Fruit fly (Drosophila melanogaster): ENCODE data around the gene CG31717.

The CG31717 gene

dm6 chr2L:10249655-10250202 lies 808 bp upstream of the CG31717 start:
- no peak for TF ChIP-seq Rel (GFP tag; optimal IDR thresholded peaks at IDR 0.05)
- TF ChIP-seq Rel (tag; optimal IDR thresholded peaks at IDR 0.05): peak; percentile 7
- TF ChIP-seq fru (GFP tag; optimal IDR thresholded peaks at IDR 0.05): no peak

dm6 chr2L:10251592-10251991 lies 1.1 kb downstream of the CG31717 start, which contains the start of gene Ror:
Gene Ror, plus strand, starts transcription at chr2L:10251843.
- TF ChIP-seq Myc (optimal IDR thresholded peaks at IDR 0.05) (no peak), jim (GFP tag; optimal IDR thresholded peaks at IDR 0.05) (no peak), ey (GFP tag; optimal IDR thresholded peaks at IDR 0.05) (no peak), brk (GFP tag; optimal IDR thresholded peaks at IDR 0.05) (no peak), dl (GFP tag; optimal IDR thresholded peaks at IDR 0.05; ENCODE audit: insufficient read depth in 1 of 2, partially characterized antibody in 2 of 2) (no peak), dsf (GFP tag; optimal IDR thresholded peaks at IDR 0.05; ENCODE audit: borderline replicate concordance) (no peak), rgr (GFP tag; optimal IDR thresholded peaks at IDR 0.05) (no peak), N (GFP tag; optimal IDR thresholded peaks at IDR 0.05) (no peak), h (GFP tag; optimal IDR thresholded peaks at IDR 0.05) (no peak), Hr78 (GFP tag; optimal IDR thresholded peaks at IDR 0.05) (no peak), dmrt93B (GFP tag; optimal IDR thresholded peaks at IDR 0.05) (no peak), fru (GFP tag; optimal IDR thresholded peaks at IDR 0.05) (no peak), Vsx2 (GFP tag; optimal IDR thresholded peaks at IDR 0.05; ENCODE audit: partially characterized antibody) (no peak), Mio (GFP tag; optimal IDR thresholded peaks at IDR 0.05) (no peak), Sp1 (GFP tag; optimal IDR thresholded peaks at IDR 0.05) (no peak)

DNA sequence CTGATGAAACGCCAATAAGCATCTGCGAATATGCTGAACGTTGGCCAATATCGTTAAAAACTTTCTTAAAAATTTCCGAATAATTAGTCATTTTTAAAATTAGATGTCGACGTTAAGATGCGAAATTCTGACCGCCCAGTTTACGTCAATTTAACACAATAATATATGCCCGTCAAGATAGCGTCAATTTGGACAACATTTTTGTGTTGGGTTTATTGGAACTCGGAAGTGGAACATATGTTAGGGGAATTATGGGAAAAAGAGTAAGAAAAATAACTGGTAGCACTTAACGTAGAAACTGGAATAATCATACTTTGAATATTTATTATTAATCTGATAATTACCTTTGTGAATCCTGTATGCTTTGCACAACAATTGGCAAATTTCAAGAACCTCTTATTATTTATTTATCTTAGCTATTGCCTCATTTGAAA lies 5.2 kb downstream of the CG31717 start, which contains the start of gene CG5676:
TSS of gene CG5676 (minus strand) at position 167 of the 434 bp plus-strand sequence.
- TF ChIP-seq Jra (GFP tag; optimal IDR thresholded peaks at IDR 0.05): no peak
- peak; percentile 41 for TF ChIP-seq woc (GFP tag; optimal IDR thresholded peaks at IDR 0.05)
- TF ChIP-seq sage (GFP tag; optimal IDR thresholded peaks at IDR 0.05): peak; percentile 40

DNA sequence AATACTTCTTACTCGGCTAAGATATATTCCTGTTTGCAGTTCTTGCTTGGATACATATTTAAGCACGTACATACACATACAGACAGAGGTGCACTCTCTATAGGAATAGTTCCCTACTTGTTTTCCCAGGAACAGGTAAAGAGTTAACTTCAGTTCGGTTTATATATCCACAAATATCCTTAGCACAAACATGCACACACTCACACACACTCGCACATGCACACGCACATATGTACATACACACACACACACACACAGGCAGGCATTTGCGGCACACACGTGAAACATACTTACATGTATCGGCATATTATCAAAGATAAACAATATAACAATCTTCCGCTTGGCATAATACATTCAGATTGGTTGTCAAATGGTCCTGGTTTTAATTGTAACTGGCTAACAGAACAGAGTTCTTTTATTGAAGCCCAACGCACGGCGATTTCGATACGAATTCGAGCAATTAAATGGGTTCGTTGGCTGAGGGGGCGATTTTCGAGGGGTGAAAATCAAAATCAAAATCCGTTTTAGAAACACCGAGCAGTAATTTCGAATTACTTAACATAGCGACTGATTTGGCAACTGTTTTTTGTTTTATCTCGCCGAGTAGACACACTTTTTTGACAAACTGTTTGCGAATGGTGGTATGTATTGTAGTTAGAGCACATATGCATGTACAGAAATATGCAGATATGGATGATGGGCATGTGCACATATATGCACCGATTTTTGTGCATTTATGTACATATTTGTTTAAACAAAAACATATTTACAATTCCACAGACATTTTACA lies 9.6 kb downstream of the CG31717 start:
- TF ChIP-seq usp (GFP tag; optimal IDR thresholded peaks at IDR 0.05) (no peak), fru (GFP tag; optimal IDR thresholded peaks at IDR 0.05) (no peak), pan (optimal IDR thresholded peaks at IDR 0.05) (no peak), Dfd (GFP tag; optimal IDR thresholded peaks at IDR 0.05) (peak; percentile 93), Sp1 (GFP tag; optimal IDR thresholded peaks at IDR 0.05) (no peak), Myc (optimal IDR thresholded peaks at IDR 0.05) (no peak), Vsx2 (GFP tag; optimal IDR thresholded peaks at IDR 0.05; ENCODE audit: partially characterized antibody) (no peak), N (GFP tag; optimal IDR thresholded peaks at IDR 0.05) (peak; percentile 52), ey (GFP tag; optimal IDR thresholded peaks at IDR 0.05) (peak; percentile 9)

DNA sequence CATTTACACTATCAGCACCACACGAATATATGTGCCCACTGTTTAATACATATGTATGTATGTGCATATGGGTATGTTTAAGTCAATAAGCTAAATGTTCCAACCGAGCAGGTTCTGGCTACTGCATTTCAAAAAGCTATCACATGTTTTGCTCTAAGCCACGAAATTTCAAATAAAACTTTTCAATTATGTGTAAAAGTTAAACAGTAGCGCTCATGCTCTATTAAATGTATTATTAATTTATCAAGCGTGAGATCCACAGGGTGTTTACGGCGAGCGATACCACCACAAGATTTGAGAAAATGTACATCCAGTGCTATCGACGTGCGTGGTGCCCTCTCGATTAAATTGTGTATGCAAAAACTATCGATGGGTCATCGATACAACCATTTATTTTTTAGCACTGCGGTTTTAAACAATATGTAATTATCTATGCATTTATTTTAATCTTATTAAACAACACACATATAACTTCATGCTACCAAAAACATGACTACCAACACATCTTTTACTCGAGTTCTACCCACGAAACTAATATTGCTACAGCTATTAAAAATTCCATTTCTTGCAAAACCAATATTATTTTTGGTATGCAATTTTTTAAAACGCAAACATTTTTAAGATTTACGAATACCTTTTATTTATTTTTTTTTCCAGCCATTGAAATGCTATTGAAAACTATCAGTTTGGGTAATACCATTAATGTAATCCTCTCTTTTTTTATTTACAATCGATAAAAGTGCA lies 10.4 kb downstream of the CG31717 start, which contains the start of gene Pten:
TSS of gene Pten (minus strand) at position 300 of the 744 bp plus-strand sequence.
- TF ChIP-seq Vsx2 (GFP tag; optimal IDR thresholded peaks at IDR 0.05; ENCODE audit: partially characterized antibody): peak; percentile 99
- peak; percentile 36 for TF ChIP-seq psq (GFP tag; optimal IDR thresholded peaks at IDR 0.05)
- peak; percentile 59 to 88 for TF ChIP-seq dl (GFP tag; optimal IDR thresholded peaks at IDR 0.05; ENCODE audit: insufficient read depth in 1 of 2, partially characterized antibody in 2 of 2)
- no peak for TF ChIP-seq usp (GFP tag; optimal IDR thresholded peaks at IDR 0.05)
- no peak for TF ChIP-seq fru (GFP tag; optimal IDR thresholded peaks at IDR 0.05)
- TF ChIP-seq Dif (GFP tag; optimal IDR thresholded peaks at IDR 0.05; ENCODE audit: partially characterized antibody): peak; percentile 99
- no peak for TF ChIP-seq tai (GFP tag; optimal IDR thresholded peaks at IDR 0.05)
- no peak for TF ChIP-seq foxo (GFP tag; optimal IDR thresholded peaks at IDR 0.05)
- TF ChIP-seq rgr (GFP tag; optimal IDR thresholded peaks at IDR 0.05): no peak
- TF ChIP-seq Rel (GFP tag; optimal IDR thresholded peaks at IDR 0.05): no peak
- no peak for TF ChIP-seq Rel (tag; optimal IDR thresholded peaks at IDR 0.05)
- TF ChIP-seq Mio (GFP tag; optimal IDR thresholded peaks at IDR 0.05): no peak
- no peak for TF ChIP-seq CrebA (GFP tag; optimal IDR thresholded peaks at IDR 0.05; ENCODE audit: borderline replicate concordance)
- TF ChIP-seq sv (GFP tag; optimal IDR thresholded peaks at IDR 0.05): peak; percentile 59
- TF ChIP-seq sage (GFP tag; optimal IDR thresholded peaks at IDR 0.05): no peak
- no peak for TF ChIP-seq CG32264 (GFP tag; optimal IDR thresholded peaks at IDR 0.05)
- peak; percentile 30 for TF ChIP-seq ey (GFP tag; optimal IDR thresholded peaks at IDR 0.05)
- TF ChIP-seq OdsH (GFP tag; optimal IDR thresholded peaks at IDR 0.05): no peak
- TF ChIP-seq lola (GFP tag; optimal IDR thresholded peaks at IDR 0.05): no peak
- TF ChIP-seq br (GFP tag; optimal IDR thresholded peaks at IDR 0.05): no peak
- TF ChIP-seq Jra (GFP tag; optimal IDR thresholded peaks at IDR 0.05): peak; percentile 41
- no peak for TF ChIP-seq dmrt93B (GFP tag; optimal IDR thresholded peaks at IDR 0.05)
- peak; percentile 24 for TF ChIP-seq CG9705 (GFP tag; optimal IDR thresholded peaks at IDR 0.05)
- TF ChIP-seq Dfd (GFP tag; optimal IDR thresholded peaks at IDR 0.05): no peak
- no peak for TF ChIP-seq jim (GFP tag; optimal IDR thresholded peaks at IDR 0.05)
- no peak for TF ChIP-seq N (GFP tag; optimal IDR thresholded peaks at IDR 0.05)
- TF ChIP-seq dsf (GFP tag; optimal IDR thresholded peaks at IDR 0.05; ENCODE audit: borderline replicate concordance): peak; percentile 2
- TF ChIP-seq Hr83 (GFP tag; optimal IDR thresholded peaks at IDR 0.05; ENCODE audit: poor library complexity, severe bottlenecking): peak; percentile 65
- TF ChIP-seq woc (GFP tag; optimal IDR thresholded peaks at IDR 0.05): peak; percentile 53
- TF ChIP-seq brk (GFP tag; optimal IDR thresholded peaks at IDR 0.05): peak; percentile 16
- no peak for TF ChIP-seq h (GFP tag; optimal IDR thresholded peaks at IDR 0.05)

Data from whole organism, wandering third instar larva.